Fruit fly (Drosophila melanogaster) whole organism, embryonic: ENCODE results near the gene CG5068.
A peak's percentile ranks its signal among the peaks of the same experiment; 100 is the strongest.

Source experiments
- Antp ChIP-seq: fragments of 200-800 bp; sonication (Bioruptor generic); optimal IDR thresholded peaks from 3 replicates; lab custom pipeline; 2016; ENCODE audit warnings: missing biosample characterization, missing genetic modification characterization
- Asciz ChIP-seq: fragments of 200-800 bp; sonication (Bioruptor generic); optimal IDR thresholded peaks from 2 replicates; lab custom pipeline; 2017; ENCODE audit warnings: missing biosample characterization, mild to moderate bottlenecking, missing genetic modification characterization, missing genetic modification reagents
- CG10267 ChIP-seq: fragments of 200-800 bp; sonication (Bioruptor generic); optimal IDR thresholded peaks from 2 replicates; lab custom pipeline; 2018; ENCODE audit warnings: missing biosample characterization, mild to moderate bottlenecking, missing genetic modification characterization, moderate library complexity
- CG11247 ChIP-seq: fragments of 200-800 bp; sonication (Bioruptor generic); IDR thresholded peaks from 2 replicates; pipeline ENCODE4 v1.3.6; 2022; ENCODE audit warnings: missing biosample characterization, missing genetic modification characterization
- CG11695 ChIP-seq: fragments of 200-800 bp; sonication (Bioruptor generic); IDR thresholded peaks from 3 replicates; pipeline ENCODE4 v1.3.6; 2022; ENCODE audit warnings: missing biosample characterization, missing genetic modification characterization
- CG12104 ChIP-seq: fragments of 200-800 bp; sonication (Bioruptor generic); optimal IDR thresholded peaks from 3 replicates; lab custom pipeline; 2016; ENCODE audit warnings: missing biosample characterization, missing genetic modification characterization
- CG12236 ChIP-seq: fragments of 200-800 bp; sonication (Bioruptor generic); optimal IDR thresholded peaks from 2 replicates; lab custom pipeline; 2016; ENCODE audit warnings: missing biosample characterization, missing genetic modification characterization
- CG13775 ChIP-seq: fragments of 200-800 bp; sonication (Bioruptor generic); optimal IDR thresholded peaks from 3 replicates; lab custom pipeline; 2017; ENCODE audit warnings: missing biosample characterization, mild to moderate bottlenecking, missing genetic modification characterization
- CG14050 ChIP-seq: fragments of 200-800 bp; sonication (Bioruptor generic); IDR thresholded peaks from 3 replicates; pipeline ENCODE4 v1.3.6; 2022; ENCODE audit warnings: missing biosample characterization, missing genetic modification characterization
- CG14860 ChIP-seq: fragments of 200-800 bp; sonication (Bioruptor generic); IDR thresholded peaks from 3 replicates; pipeline ENCODE4 v1.3.6; 2022; ENCODE audit warnings: missing biosample characterization, missing genetic modification characterization; ENCODE audit not compliant: partially characterized antibody
- CG15479 ChIP-seq: fragments of 200-800 bp; sonication (Bioruptor generic); optimal IDR thresholded peaks from 3 replicates; lab custom pipeline; 2019; ENCODE audit warnings: missing biosample characterization, mild to moderate bottlenecking, missing genetic modification characterization, moderate library complexity
- CG15601 ChIP-seq: fragments of 200-800 bp; sonication (Bioruptor generic); optimal IDR thresholded peaks from 3 replicates; lab custom pipeline; 2019; ENCODE audit warnings: missing biosample characterization, mild to moderate bottlenecking, missing genetic modification characterization, moderate library complexity
- CG17385 ChIP-seq: fragments of 200-800 bp; sonication (Bioruptor generic); optimal IDR thresholded peaks from 3 replicates; lab custom pipeline; 2018; ENCODE audit warnings: missing biosample characterization, mild to moderate bottlenecking, missing genetic modification characterization
- CG17612 ChIP-seq: fragments of 200-800 bp; sonication (Bioruptor generic); IDR thresholded peaks from 2 replicates; pipeline ENCODE4 v1.3.6; 2022; ENCODE audit warnings: missing biosample characterization, missing genetic modification characterization
- CG18476 ChIP-seq: fragments of 200-800 bp; sonication (Bioruptor generic); optimal IDR thresholded peaks from 2 replicates; lab custom pipeline; 2016; ENCODE audit warnings: missing biosample characterization, mild to moderate bottlenecking, missing genetic modification characterization
- CG2875 ChIP-seq: fragments of 200-800 bp; sonication (Bioruptor generic); optimal IDR thresholded peaks from 2 replicates; lab custom pipeline; 2017; ENCODE audit warnings: missing biosample characterization, mild to moderate bottlenecking, missing genetic modification characterization, missing genetic modification reagents
- CG30020 ChIP-seq: fragments of 200-800 bp; optimal IDR thresholded peaks from 2 replicates; lab custom pipeline; 2019; ENCODE audit warnings: missing biosample characterization, mild to moderate bottlenecking, missing genetic modification characterization, moderate library complexity
- CG32767 ChIP-seq: fragments of 200-800 bp; sonication (Bioruptor generic); IDR thresholded peaks from 2 replicates; pipeline ENCODE4 v1.3.6; 2022; ENCODE audit warnings: missing biosample characterization, missing genetic modification characterization
- CG4360 ChIP-seq: fragments of 200-800 bp; sonication (Bioruptor generic); IDR thresholded peaks from 2 replicates; pipeline ENCODE4 v1.3.6; 2022; ENCODE audit warnings: missing biosample characterization, missing genetic modification characterization
- CG4820 ChIP-seq: fragments of 200-800 bp; sonication (Bioruptor generic); optimal IDR thresholded peaks from 3 replicates; lab custom pipeline; 2016; ENCODE audit warnings: missing biosample characterization, missing genetic modification characterization
- CG6272 ChIP-seq: fragments of 200-800 bp; sonication (Bioruptor generic); IDR thresholded peaks from 2 replicates; pipeline ENCODE4 v1.3.6; 2022; ENCODE audit warnings: missing biosample characterization, missing genetic modification characterization
- CG7786 ChIP-seq: fragments of 200-800 bp; sonication (Bioruptor generic); optimal IDR thresholded peaks from 2 replicates; lab custom pipeline; 2016; ENCODE audit warnings: missing biosample characterization, missing genetic modification characterization
- CG7987 ChIP-seq: fragments of 200-800 bp; sonication (Bioruptor generic); optimal IDR thresholded peaks from 2 replicates; lab custom pipeline; 2018; ENCODE audit warnings: missing biosample characterization, mild to moderate bottlenecking, missing genetic modification characterization, moderate library complexity
- CG8924 ChIP-seq: fragments of 200-800 bp; optimal IDR thresholded peaks from 3 replicates; lab custom pipeline; 2019; ENCODE audit warnings: missing biosample characterization, mild to moderate bottlenecking, missing genetic modification characterization, moderate library complexity
- Camta ChIP-seq: fragments of 200-800 bp; sonication (Bioruptor generic); optimal IDR thresholded peaks from 2 replicates; lab custom pipeline; 2016; ENCODE audit warnings: missing biosample characterization, missing genetic modification characterization
- Fer1 ChIP-seq: fragments of 200-800 bp; sonication (Bioruptor generic); optimal IDR thresholded peaks from 2 replicates; lab custom pipeline; 2017; ENCODE audit warnings: missing biosample characterization, mild to moderate bottlenecking, missing genetic modification characterization
- H15 ChIP-seq: fragments of 200-800 bp; sonication (Bioruptor generic); IDR thresholded peaks from 3 replicates; pipeline ENCODE4 v1.3.6; 2022; ENCODE audit warnings: missing biosample characterization, missing genetic modification characterization
- Hey ChIP-seq: fragments of 200-800 bp; sonication (Bioruptor generic); optimal IDR thresholded peaks from 3 replicates; lab custom pipeline; 2018; ENCODE audit warnings: missing biosample characterization, mild to moderate bottlenecking, missing genetic modification characterization
- Hr78 ChIP-seq, 2 experiments: fragments of 200-800 bp in 1 of 2; fragments of >200 bp in 1 of 2; sonication (Bioruptor generic) in 1 of 2; optimal IDR thresholded peaks; 2 replicates each; lab custom pipeline; 2017 to 2019; ENCODE audit warnings: missing biosample characterization in 2 of 2, missing genetic modification characterization in 2 of 2, mild to moderate bottlenecking in 1 of 2, moderate library complexity in 1 of 2
- Myb ChIP-seq: fragments of 200-800 bp; sonication (Bioruptor generic); optimal IDR thresholded peaks from 2 replicates; lab custom pipeline; 2016; ENCODE audit warnings: missing biosample characterization, missing genetic modification characterization
- NC2β ChIP-seq: fragments of 200-800 bp; sonication (Bioruptor generic); optimal IDR thresholded peaks from 2 replicates; lab custom pipeline; 2016; ENCODE audit warnings: missing biosample characterization, missing genetic modification characterization
- Xbp1 ChIP-seq: fragments of 200-800 bp; sonication (Bioruptor generic); optimal IDR thresholded peaks from 3 replicates; lab custom pipeline; 2016; ENCODE audit warnings: missing biosample characterization, mild to moderate bottlenecking, missing genetic modification characterization
- amos ChIP-seq: fragments of 200-800 bp; sonication (Bioruptor generic); IDR thresholded peaks from 2 replicates; pipeline ENCODE4 v1.3.6; 2022; ENCODE audit warnings: missing biosample characterization, missing genetic modification characterization; ENCODE audit not compliant: partially characterized antibody
- cad ChIP-seq: fragments of >200 bp; optimal IDR thresholded peaks from 2 replicates; lab custom pipeline; 2017; ENCODE audit warnings: missing biosample characterization, missing genetic modification characterization
- cg ChIP-seq: fragments of 200-800 bp; sonication (Bioruptor generic); optimal IDR thresholded peaks from 3 replicates; lab custom pipeline; 2019; ENCODE audit warnings: missing biosample characterization, mild to moderate bottlenecking, missing genetic modification characterization, moderate library complexity
- en ChIP-seq: fragments of 200-800 bp; sonication (Bioruptor generic); optimal IDR thresholded peaks from 2 replicates; lab custom pipeline; 2016; ENCODE audit warnings: missing biosample characterization, missing genetic modification characterization
- eve ChIP-seq, 2 experiments: fragments of >200 bp; optimal IDR thresholded peaks; 2 replicates each; lab custom pipeline; 2017; ENCODE audit warnings: missing biosample characterization in 2 of 2, missing genetic modification characterization in 2 of 2
- eyg ChIP-seq: fragments of 200-800 bp; sonication (Bioruptor generic); optimal IDR thresholded peaks from 3 replicates; lab custom pipeline; 2016; ENCODE audit warnings: missing biosample characterization, missing genetic modification characterization
- fd3F ChIP-seq: fragments of 200-800 bp; sonication (Bioruptor generic); optimal IDR thresholded peaks from 2 replicates; lab custom pipeline; 2018; ENCODE audit warnings: missing biosample characterization, mild to moderate bottlenecking, missing genetic modification characterization, moderate library complexity
- gcm2 ChIP-seq: fragments of 200-800 bp; sonication (Bioruptor generic); optimal IDR thresholded peaks from 2 replicates; lab custom pipeline; 2016; ENCODE audit warnings: missing biosample characterization, missing genetic modification characterization
- grau ChIP-seq: fragments of 200-800 bp; optimal IDR thresholded peaks from 3 replicates; lab custom pipeline; 2019; ENCODE audit warnings: missing biosample characterization, mild to moderate bottlenecking, missing genetic modification characterization, moderate library complexity
- gsb-n ChIP-seq: fragments of 200-800 bp; sonication (Bioruptor generic); optimal IDR thresholded peaks from 3 replicates; lab custom pipeline; 2018; ENCODE audit warnings: missing biosample characterization, mild to moderate bottlenecking, missing genetic modification characterization
- ind ChIP-seq: fragments of 200-800 bp; sonication (Bioruptor generic); optimal IDR thresholded peaks from 3 replicates; lab custom pipeline; 2016; ENCODE audit warnings: missing biosample characterization, missing genetic modification characterization
- pan ChIP-seq, 4 experiments: fragments of >200 bp in 3 of 4; fragments of 200-800 bp in 1 of 4; sonication (Bioruptor generic) in 1 of 4; optimal IDR thresholded peaks in 3 of 4; IDR thresholded peaks in 1 of 4; 2 replicates each; pipeline versions ENCODE4 v1.3.6 to Lab custom; 2017 to 2022; ENCODE audit warnings: missing biosample characterization in 2 of 4, missing genetic modification characterization in 2 of 4, mixed read lengths in 1 of 4
- repo ChIP-seq: fragments of 200-800 bp; sonication (Bioruptor generic); optimal IDR thresholded peaks from 2 replicates; lab custom pipeline; 2016; ENCODE audit warnings: missing biosample characterization, missing genetic modification characterization
- slp2 ChIP-seq: fragments of 200-800 bp; sonication (Bioruptor generic); optimal IDR thresholded peaks from 2 replicates; lab custom pipeline; 2016; ENCODE audit warnings: missing biosample characterization, missing genetic modification characterization
- tio ChIP-seq: fragments of 200-800 bp; sonication (Bioruptor generic); optimal IDR thresholded peaks from 2 replicates; lab custom pipeline; 2017; ENCODE audit warnings: missing biosample characterization, missing genetic modification characterization, inconsistent platforms
- unc-4 ChIP-seq: fragments of 200-800 bp; sonication (Bioruptor generic); IDR thresholded peaks from 2 replicates; pipeline ENCODE4 v1.3.6; 2022; ENCODE audit warnings: missing biosample characterization, missing genetic modification characterization; ENCODE audit not compliant: partially characterized antibody

CG5068 gene

DNA sequence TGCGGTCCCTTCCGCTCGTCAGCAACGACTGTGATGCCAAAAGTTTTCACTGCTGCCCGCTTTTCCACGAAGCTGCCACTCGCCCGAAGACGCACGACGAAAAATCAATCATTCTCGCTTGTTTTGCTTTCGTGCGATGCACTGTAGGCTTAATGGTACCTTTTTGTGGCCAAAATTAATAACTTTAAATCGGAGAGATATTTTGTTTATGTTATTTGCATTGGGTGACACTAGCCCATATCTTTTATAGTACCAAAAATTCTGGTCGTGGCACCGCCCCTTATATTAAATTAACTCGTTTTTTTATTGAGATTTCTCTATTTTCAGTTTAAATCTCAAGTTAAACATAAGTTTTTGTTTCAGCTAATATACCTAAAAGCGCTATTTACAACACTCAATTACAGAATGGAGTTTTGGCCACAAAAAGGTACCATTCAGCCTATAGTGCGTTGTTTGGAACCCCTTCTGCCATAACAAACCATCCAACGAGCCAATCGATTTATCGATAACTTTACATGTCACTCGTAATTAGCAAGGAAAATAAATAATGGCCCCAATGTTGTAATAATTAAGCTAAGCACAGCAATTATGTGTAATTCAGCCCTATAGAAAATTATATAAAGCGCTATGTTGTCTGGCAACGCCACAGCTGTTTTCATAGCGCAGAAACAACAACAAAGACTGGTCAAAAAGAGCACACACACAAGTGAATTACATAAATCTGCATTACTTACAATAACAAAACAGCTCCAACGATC is 33.1 kb upstream of the CG5068 start (continued):
- TF ChIP-seq tio (GFP tag; lab: Kevin White, UChicago) (peak; percentile 31), CG2875 (GFP tag; lab: Kevin White, UChicago) (peak; percentile 65), en (GFP tag; lab: Kevin White, UChicago) (peak; percentile 27), CG17612 (GFP tag; lab: Robert Waterston, UW) (no peak), unc-4 (GFP tag; lab: Robert Waterston, UW) (no peak), ind (peak; percentile 13), gsb-n (tag; lab: Kevin White, UChicago) (peak; percentile 53), CG14050 (GFP tag; lab: Robert Waterston, UW) (no peak), Asciz (GFP tag; lab: Kevin White, UChicago) (peak; percentile 68), CG15601 (tag; lab: Kevin White, UChicago) (peak; percentile 40), CG15479 (no peak), grau (tag; lab: Kevin White, UChicago) (peak; percentile 76), CG10267 (peak; percentile 51), Fer1 (peak; percentile 82), CG17385 (GFP tag; lab: Kevin White, UChicago) (peak; percentile 72), Hr78 (GFP tag; optimal IDR thresholded peaks at IDR 0.05; lab: Kevin White, UChicago) (no peak), CG12236 (GFP tag; lab: Kevin White, UChicago) (no peak), cg (GFP tag; lab: Kevin White, UChicago) (no peak), amos (GFP tag; lab: Robert Waterston, UW) (peak; percentile 42; the same call in 1 of the 2 replicates), eve (GFP tag; optimal IDR thresholded peaks at IDR 0.05; lab: Kevin White, UChicago) (no peak), CG11695 (GFP tag; lab: Robert Waterston, UW) (peak; percentile 50; the same call in 1 of the 3 replicates), Antp (GFP tag; lab: Kevin White, UChicago) (peak; percentile 53), slp2 (GFP tag; lab: Kevin White, UChicago) (peak; percentile 19), CG6272 (GFP tag; lab: Robert Waterston, UW) (no peak), H15 (GFP tag; lab: Robert Waterston, UW) (no peak), gcm2 (GFP tag; lab: Kevin White, UChicago) (no peak), pan (optimal IDR thresholded peaks at IDR 0.05; lab: Kevin White, UChicago) (no peak), pan (GFP tag; optimal IDR thresholded peaks at IDR 0.05 in 1 of 2, IDR thresholded peaks at IDR 0.05 in 1 of 2) (peak in 1 of 2 experiments; percentile 16), CG12104 (GFP tag; lab: Kevin White, UChicago) (peak; percentile 28), CG14860 (peak; percentile 41; the same call in 2 of the 3 replicates), Myb (GFP tag; lab: Kevin White, UChicago) (no peak), Xbp1 (GFP tag; lab: Kevin White, UChicago) (peak; percentile 42), CG8924 (peak; percentile 60), CG13775 (GFP tag; lab: Kevin White, UChicago) (peak; percentile 24), CG7987 (GFP tag; lab: Kevin White, UChicago) (peak; percentile 11), repo (no peak), CG7786 (GFP tag; lab: Kevin White, UChicago) (peak; percentile 36), CG32767 (GFP tag; lab: Robert Waterston, UW) (peak; percentile 57; the same call in 1 of the 2 replicates), Hey (tag; lab: Kevin White, UChicago) (no peak), CG30020 (tag; lab: Kevin White, UChicago) (peak; percentile 8), CG18476 (GFP tag; lab: Kevin White, UChicago) (peak; percentile 55), cad (no peak), CG4360 (GFP tag; lab: Robert Waterston, UW) (0 out of 2 replicates have a peak, but pooled peaks have one; percentile 4), CG11247 (GFP tag; lab: Robert Waterston, UW) (no peak), eyg (GFP tag; lab: Kevin White, UChicago) (no peak), NC2β (GFP tag; lab: Kevin White, UChicago) (no peak), fd3F (GFP tag; lab: Kevin White, UChicago) (peak; percentile 59), Camta (GFP tag; lab: Kevin White, UChicago) (peak; percentile 24), CG4820 (GFP tag; lab: Kevin White, UChicago) (peak; percentile 20)
